Worm (Caenorhabditis elegans) whole organism, L4 larva: ENCODE data around the gene sre-36.

Experiments
- Y105C5A.15 ChIP-seq: fragments of 200-800 bp; sonication (Bioruptor generic); IDR thresholded peaks from 2 replicates; pipeline ENCODE4 v1.3.6; 2022; ENCODE audit warnings: missing genetic modification characterization, missing compliant biosample characterization
- aly-2 ChIP-seq: sonication (generic microtip); optimal IDR thresholded peaks from 2 replicates; lab custom pipeline; 2018; ENCODE audit warnings: missing biosample characterization, missing genetic modification characterization
- ceh-32 ChIP-seq: sonication (generic microtip); optimal IDR thresholded peaks from 2 replicates; lab custom pipeline; 2016; ENCODE audit warnings: mild to moderate bottlenecking, missing genetic modification characterization, missing compliant biosample characterization; ENCODE audit not compliant: poor library complexity
- daf-12 ChIP-seq: fragments of 150-350 bp; optimal IDR thresholded peaks from 2 replicates; lab custom pipeline; 2014; ENCODE audit warnings: missing biosample characterization, missing genetic modification reagents, missing genetic modification characterization
- dve-1 ChIP-seq: sonication (generic microtip); optimal IDR thresholded peaks from 2 replicates; lab custom pipeline; 2017; ENCODE audit warnings: antibody characterized with exemption, mild to moderate bottlenecking, missing genetic modification characterization, missing compliant biosample characterization; ENCODE audit not compliant: insufficient read depth
- lin-39 ChIP-seq: fragments of 150-350 bp; optimal IDR thresholded peaks from 2 replicates; lab custom pipeline; 2014; ENCODE audit warnings: missing biosample characterization, missing genetic modification reagents, missing genetic modification characterization
- mdt-29 ChIP-seq: fragments of 200-800 bp; sonication (Bioruptor generic); IDR thresholded peaks from 2 replicates; pipeline ENCODE4 v1.3.6; 2022; ENCODE audit warnings: missing genetic modification reagents, missing genetic modification characterization, missing compliant biosample characterization
- mep-1 ChIP-seq: fragments of 150-350 bp; sonication (generic microtip); optimal IDR thresholded peaks from 3 replicates; lab custom pipeline; 2014; ENCODE audit warnings: missing biosample characterization, missing genetic modification characterization
- nhr-42 ChIP-seq: fragments of 200-800 bp; sonication (Bioruptor generic); IDR thresholded peaks from 2 replicates; pipeline ENCODE4 v1.3.6; 2022; ENCODE audit warnings: missing genetic modification characterization, missing compliant biosample characterization
- tra-1 ChIP-seq: fragments of 200-800 bp; sonication (Bioruptor generic); IDR thresholded peaks from 2 replicates; pipeline ENCODE4 v1.3.6; 2022; ENCODE audit warnings: missing genetic modification reagents, missing genetic modification characterization, missing compliant biosample characterization
- zag-1 ChIP-seq: fragments of 150-350 bp; optimal IDR thresholded peaks from 2 replicates; lab custom pipeline; 2014; ENCODE audit warnings: missing biosample characterization, missing genetic modification characterization
- ztf-11 ChIP-seq: fragments of 150-350 bp; optimal IDR thresholded peaks from 2 replicates; lab custom pipeline; 2014; ENCODE audit warnings: missing biosample characterization, missing genetic modification characterization

ce11 chrV:16395739-16396138 is 3.7 kb upstream of the sre-36 start, which contains the start of gene F13A7.12:
- TF ChIP-seq lin-39 (tag; lab: Kevin White, UChicago) (no peak), daf-12 (no peak), mep-1 (no peak), ztf-11 (tag; lab: Kevin White, UChicago) (no peak), Y105C5A.15 (GFP tag; lab: Robert Waterston, UW) (no peak), dve-1 (tag; lab: Kevin White, UChicago) (no peak), nhr-42 (GFP tag; lab: Robert Waterston, UW) (no peak), ceh-32 (tag; lab: Kevin White, UChicago) (no peak), tra-1 (GFP tag; lab: Robert Waterston, UW) (no peak), zag-1 (no peak), mdt-29 (GFP tag; lab: Robert Waterston, UW) (no peak), aly-2 (tag; lab: Kevin White, UChicago) (no peak)
